Fruit fly (Drosophila melanogaster): ENCODE results near the gene CG34165.

dm6 chr2L:14746068-14746467 is 32.5 kb downstream of the CG34165 start:
- no peak for TF ChIP-seq hth (optimal IDR thresholded peaks at IDR 0.05)
- TF ChIP-seq oc (tag; optimal IDR thresholded peaks at IDR 0.05): no peak
- no peak for TF ChIP-seq CG4820 (GFP tag; optimal IDR thresholded peaks at IDR 0.05)
- no peak for TF ChIP-seq D19A (tag; optimal IDR thresholded peaks at IDR 0.05)
- TF ChIP-seq mam (GFP tag; optimal IDR thresholded peaks at IDR 0.05): no peak
- TF ChIP-seq CG14667 (GFP tag; IDR thresholded peaks at IDR 0.05): no peak
- TF ChIP-seq nerfin-1 (tag; optimal IDR thresholded peaks at IDR 0.05): no peak
- no peak for TF ChIP-seq HHEX (GFP tag; optimal IDR thresholded peaks at IDR 0.05)
- TF ChIP-seq Bdp1 (GFP tag; optimal IDR thresholded peaks at IDR 0.05): no peak
- TF ChIP-seq CG7745 (tag; optimal IDR thresholded peaks at IDR 0.05): no peak
- no peak for TF ChIP-seq CG5245 (GFP tag; optimal IDR thresholded peaks at IDR 0.05)
- no peak for TF ChIP-seq Atf-2 (GFP tag; optimal IDR thresholded peaks at IDR 0.05)
- no peak for TF ChIP-seq Fer1 (GFP tag; optimal IDR thresholded peaks at IDR 0.05)

Measured in whole organism, embryonic.